Worm (Caenorhabditis elegans) whole organism, L4 larva: ENCODE measurements around the gene F47E1.1.

Experiments
- F10B5.3 ChIP-seq: sonication (generic microtip); optimal IDR thresholded peaks from 2 replicates; lab custom pipeline; 2016; ENCODE audit warnings: mild to moderate bottlenecking, missing genetic modification characterization, missing compliant biosample characterization
- F44E2.7 ChIP-seq: fragments of 200-800 bp; sonication (Bioruptor generic); IDR thresholded peaks from 2 replicates; pipeline ENCODE4 v2.1.2; 2022; ENCODE audit warnings: missing genetic modification characterization, missing compliant biosample characterization
- T26A8.4 ChIP-seq: fragments of 200-800 bp; sonication (Bioruptor generic); IDR thresholded peaks from 2 replicates; pipeline ENCODE4 v1.3.6; 2022; ENCODE audit warnings: missing genetic modification characterization, missing compliant biosample characterization
- Y5F2A.4 ChIP-seq: fragments of 200-800 bp; sonication (Bioruptor generic); optimal IDR thresholded peaks from 2 replicates; lab custom pipeline; 2018; ENCODE audit warnings: mild to moderate bottlenecking, missing genetic modification characterization, missing compliant biosample characterization
- Y75B8A.6 ChIP-seq: fragments of 200-800 bp; sonication (Bioruptor generic); IDR thresholded peaks from 2 replicates; pipeline ENCODE4 v1.3.6; 2022; ENCODE audit warnings: missing genetic modification reagents, missing genetic modification characterization, missing compliant biosample characterization
- aha-1 ChIP-seq: fragments of 150-350 bp; peaks from one replicate; lab custom pipeline; 2014; ENCODE audit warnings: missing biosample characterization, missing genetic modification characterization
- aly-2 ChIP-seq: sonication (generic microtip); optimal IDR thresholded peaks from 2 replicates; lab custom pipeline; 2018; ENCODE audit warnings: missing biosample characterization, missing genetic modification characterization
- ceh-20 ChIP-seq: fragments of 200-800 bp; sonication (Bioruptor generic); IDR thresholded peaks from 2 replicates; pipeline ENCODE4 v1.3.6; 2022; ENCODE audit warnings: missing genetic modification reagents, missing genetic modification characterization, missing compliant biosample characterization
- ceh-28 ChIP-seq: fragments of 150-350 bp; optimal IDR thresholded peaks from 2 replicates; lab custom pipeline; 2014; ENCODE audit warnings: missing biosample characterization, missing genetic modification reagents, missing genetic modification characterization
- ceh-62 ChIP-seq: sonication (generic microtip); optimal IDR thresholded peaks from 2 replicates; lab custom pipeline; 2017; ENCODE audit warnings: missing biosample characterization, missing genetic modification characterization
- cey-2 ChIP-seq: sonication (generic microtip); optimal IDR thresholded peaks from 3 replicates; lab custom pipeline; 2017; ENCODE audit warnings: missing genetic modification characterization, mild to moderate bottlenecking, missing compliant biosample characterization, antibody characterized with exemption, borderline replicate concordance; ENCODE audit not compliant: insufficient read depth
- daf-16 ChIP-seq, 3 experiments: sonication (generic microtip); optimal IDR thresholded peaks; 2 replicates each; lab custom pipeline; 2016 to 2017; ENCODE audit warnings: missing genetic modification characterization in 3 of 3, missing genetic modification reagents in 3 of 3, mild to moderate bottlenecking in 2 of 3, missing compliant biosample characterization in 2 of 3, missing biosample characterization in 1 of 3, moderate library complexity in 1 of 3
- daf-19 ChIP-seq: fragments of 200-800 bp; sonication (Bioruptor generic); conservative IDR thresholded peaks from 2 replicates; pipeline ENCODE4 v1.3.6; 2022; ENCODE audit warnings: missing genetic modification characterization, missing compliant biosample characterization
- daf-8 ChIP-seq: fragments of 200-800 bp; sonication (Bioruptor generic); IDR thresholded peaks from 2 replicates; pipeline ENCODE4 v1.3.6; 2022; ENCODE audit warnings: missing genetic modification characterization, missing compliant biosample characterization
- duxl-1 ChIP-seq: sonication (generic microtip); optimal IDR thresholded peaks from 2 replicates; lab custom pipeline; 2016; ENCODE audit warnings: mild to moderate bottlenecking, missing genetic modification characterization, moderate library complexity, missing compliant biosample characterization; ENCODE audit not compliant: poor library complexity
- dve-1 ChIP-seq: sonication (generic microtip); optimal IDR thresholded peaks from 2 replicates; lab custom pipeline; 2017; ENCODE audit warnings: antibody characterized with exemption, mild to moderate bottlenecking, missing genetic modification characterization, missing compliant biosample characterization; ENCODE audit not compliant: insufficient read depth
- egl-27 ChIP-seq: sonication (generic microtip); optimal IDR thresholded peaks from 3 replicates; lab custom pipeline; 2017; ENCODE audit warnings: missing biosample characterization, missing genetic modification reagents, missing genetic modification characterization
- hlh-11 ChIP-seq: fragments of 200-800 bp; sonication (Bioruptor generic); optimal IDR thresholded peaks from 2 replicates; lab custom pipeline; 2018; ENCODE audit warnings: mild to moderate bottlenecking, missing genetic modification characterization, missing compliant biosample characterization
- hlh-30 ChIP-seq: sonication (generic microtip); optimal IDR thresholded peaks from 2 replicates; lab custom pipeline; 2017; ENCODE audit warnings: antibody characterized with exemption, mild to moderate bottlenecking, missing genetic modification characterization, missing compliant biosample characterization; ENCODE audit not compliant: insufficient read depth
- hmg-1.1 ChIP-seq: fragments of 200-800 bp; sonication (Bioruptor generic); IDR thresholded peaks from 2 replicates; pipeline ENCODE4 v1.3.6; 2022; ENCODE audit warnings: missing genetic modification reagents, missing genetic modification characterization, missing compliant biosample characterization
- lin-15B ChIP-seq: fragments of 150-350 bp; sonication (generic microtip); optimal IDR thresholded peaks from 3 replicates; lab custom pipeline; 2014; ENCODE audit warnings: missing biosample characterization, missing genetic modification characterization
- lin-38 ChIP-seq: fragments of 200-800 bp; sonication (Bioruptor generic); IDR thresholded peaks from 2 replicates; pipeline ENCODE4 v1.3.6; 2022; ENCODE audit warnings: missing genetic modification reagents, missing genetic modification characterization, missing compliant biosample characterization
- lin-39 ChIP-seq: fragments of 150-350 bp; optimal IDR thresholded peaks from 2 replicates; lab custom pipeline; 2014; ENCODE audit warnings: missing biosample characterization, missing genetic modification reagents, missing genetic modification characterization
- lir-3 ChIP-seq: sonication (generic microtip); optimal IDR thresholded peaks from 2 replicates; lab custom pipeline; 2016; ENCODE audit warnings: mild to moderate bottlenecking, missing genetic modification characterization, missing compliant biosample characterization
- madf-5 ChIP-seq, 2 experiments: fragments of 200-800 bp; sonication (Bioruptor generic); IDR thresholded peaks; 2 replicates each; pipeline ENCODE4 v1.3.6; 2022; ENCODE audit warnings: missing compliant biosample characterization in 2 of 2, missing genetic modification characterization in 2 of 2
- mdl-1 ChIP-seq, 2 experiments: fragments of 150-350 bp in 1 of 2; sonication (generic microtip) in 1 of 2; optimal IDR thresholded peaks; 2 replicates each; lab custom pipeline; 2014 to 2017; ENCODE audit warnings: missing biosample characterization in 2 of 2, missing genetic modification characterization in 2 of 2
- mdt-29 ChIP-seq: fragments of 200-800 bp; sonication (Bioruptor generic); IDR thresholded peaks from 2 replicates; pipeline ENCODE4 v1.3.6; 2022; ENCODE audit warnings: missing genetic modification reagents, missing genetic modification characterization, missing compliant biosample characterization
- mes-2 ChIP-seq: sonication (generic microtip); optimal IDR thresholded peaks from 2 replicates; lab custom pipeline; 2016; ENCODE audit warnings: missing genotype, mild to moderate bottlenecking, missing genetic modification characterization, missing compliant biosample characterization; ENCODE audit not compliant: poor library complexity, severe bottlenecking
- mxl-3 ChIP-seq: fragments of 200-800 bp; sonication (Bioruptor generic); optimal IDR thresholded peaks from 2 replicates; lab custom pipeline; 2018; ENCODE audit warnings: mild to moderate bottlenecking, missing genetic modification characterization, missing compliant biosample characterization
- nhr-11 ChIP-seq: fragments of 150-350 bp; optimal IDR thresholded peaks from 2 replicates; lab custom pipeline; 2014; ENCODE audit warnings: missing biosample characterization, missing genetic modification characterization
- nhr-237 ChIP-seq: sonication (generic microtip); optimal IDR thresholded peaks from 2 replicates; lab custom pipeline; 2017; ENCODE audit warnings: missing biosample characterization, missing genetic modification characterization
- php-3 ChIP-seq: fragments of 200-800 bp; sonication (Bioruptor generic); IDR thresholded peaks from 2 replicates; pipeline ENCODE4 v1.3.6; 2022; ENCODE audit warnings: missing genetic modification reagents, missing genetic modification characterization, missing compliant biosample characterization
- rbr-2 ChIP-seq: sonication (generic microtip); optimal IDR thresholded peaks from 2 replicates; lab custom pipeline; 2016; ENCODE audit warnings: missing genotype, missing genetic modification characterization, missing compliant biosample characterization
- saeg-2 ChIP-seq: fragments of 200-800 bp; sonication (Bioruptor generic); IDR thresholded peaks from 2 replicates; pipeline ENCODE4 v1.3.6; 2022; ENCODE audit warnings: missing genetic modification reagents, missing genetic modification characterization, missing compliant biosample characterization
- skn-1 ChIP-seq: fragments of 150-350 bp; optimal IDR thresholded peaks from 2 replicates; lab custom pipeline; 2014; ENCODE audit warnings: missing biosample characterization, missing genetic modification characterization
- snpc-4 ChIP-seq: fragments of 150-350 bp; optimal IDR thresholded peaks from 2 replicates; lab custom pipeline; 2014; ENCODE audit warnings: missing biosample characterization, missing genetic modification characterization
- spr-1 ChIP-seq: sonication (generic microtip); optimal IDR thresholded peaks from 2 replicates; lab custom pipeline; 2016; ENCODE audit warnings: mild to moderate bottlenecking, missing genetic modification characterization, missing compliant biosample characterization
- tra-1 ChIP-seq: fragments of 200-800 bp; sonication (Bioruptor generic); IDR thresholded peaks from 2 replicates; pipeline ENCODE4 v1.3.6; 2022; ENCODE audit warnings: missing genetic modification reagents, missing genetic modification characterization, missing compliant biosample characterization
- unc-39 ChIP-seq: sonication (generic microtip); optimal IDR thresholded peaks from 2 replicates; lab custom pipeline; 2017; ENCODE audit warnings: missing biosample characterization, missing genetic modification characterization
- unc-62 ChIP-seq, 3 experiments: fragments of 150-350 bp in 1 of 3; sonication (generic microtip); optimal IDR thresholded peaks in 2 of 3; peaks in 1 of 3; 1 replicate in 1 of 3; 2 replicates in 2 of 3; lab custom pipeline; 2014 to 2017; ENCODE audit warnings: missing biosample characterization in 3 of 3, missing genetic modification characterization in 3 of 3, missing genetic modification reagents in 3 of 3, missing genotype in 1 of 3
- zfp-2 ChIP-seq: sonication (generic microtip); optimal IDR thresholded peaks from 2 replicates; lab custom pipeline; 2016; ENCODE audit warnings: mild to moderate bottlenecking, missing genetic modification characterization, missing compliant biosample characterization
- zip-11 ChIP-seq: fragments of 200-800 bp; sonication (Bioruptor generic); IDR thresholded peaks from 2 replicates; pipeline ENCODE4 v1.3.6; 2022; ENCODE audit warnings: missing genetic modification characterization, missing compliant biosample characterization
- ztf-11 ChIP-seq: fragments of 150-350 bp; optimal IDR thresholded peaks from 2 replicates; lab custom pipeline; 2014; ENCODE audit warnings: missing biosample characterization, missing genetic modification characterization
- ztf-7 ChIP-seq: fragments of 150-350 bp; optimal IDR thresholded peaks from 2 replicates; lab custom pipeline; 2014; ENCODE audit warnings: missing biosample characterization, missing genetic modification characterization

The F47E1.1 gene

ce11 chrX:9068075-9068474 is 8.9 kb upstream of the F47E1.1 start (continued):
- TF ChIP-seq saeg-2 (no peak), tra-1 (GFP tag; lab: Robert Waterston, UW) (no peak), nhr-11 (tag; lab: Kevin White, UChicago) (no peak), ceh-28 (no peak), aly-2 (tag; lab: Kevin White, UChicago) (no peak), ztf-7 (tag; lab: Kevin White, UChicago) (no peak), lin-15B (tag; lab: Kevin White, UChicago) (no peak), F10B5.3 (no peak), duxl-1 (tag; lab: Kevin White, UChicago) (no peak), lin-39 (tag; lab: Kevin White, UChicago) (no peak), aha-1 (tag; lab: Kevin White, UChicago) (no peak), unc-39 (tag; lab: Kevin White, UChicago) (no peak), skn-1 (tag; lab: Kevin White, UChicago) (no peak), mxl-3 (GFP tag; lab: Kevin White, UChicago) (peak; percentile 37), dve-1 (tag; lab: Kevin White, UChicago) (peak; percentile 54), hlh-30 (tag; lab: Kevin White, UChicago) (peak; percentile 42), lin-38 (GFP tag; lab: Robert Waterston, UW) (no peak), zfp-2 (tag; lab: Kevin White, UChicago) (no peak), Y75B8A.6 (GFP tag; lab: Robert Waterston, UW) (no peak), egl-27 (no peak), nhr-237 (tag; lab: Kevin White, UChicago) (no peak), Y5F2A.4 (GFP tag; lab: Kevin White, UChicago) (no peak), snpc-4 (no peak), daf-19 (GFP tag; lab: Robert Waterston, UW) (no peak), daf-8 (GFP tag; lab: Robert Waterston, UW) (no peak), mdl-1 (tag; optimal IDR thresholded peaks at IDR 0.05; lab: Kevin White, UChicago) (peak in 1 of 2 experiments; percentile 63), spr-1 (tag; lab: Kevin White, UChicago) (no peak), mes-2 (tag; lab: Kevin White, UChicago) (peak; percentile 70), cey-2 (tag; lab: Kevin White, UChicago) (no peak), ceh-62 (no peak), ceh-20 (GFP tag; lab: Robert Waterston, UW) (no peak), unc-62 (GFP tag; optimal IDR thresholded peaks at IDR 0.05 in 1 of 2; lab: Kevin White, UChicago) (peak in 1 of 2 experiments; percentile 89), unc-62 (tag; optimal IDR thresholded peaks at IDR 0.05; lab: Kevin White, UChicago) (no peak), rbr-2 (tag; lab: Kevin White, UChicago) (peak; percentile 22), madf-5 (GFP tag; IDR thresholded peaks at IDR 0.05; lab: Robert Waterston, UW) (no peak), F44E2.7 (GFP tag; lab: Robert Waterston, UW) (no peak), mdt-29 (GFP tag; lab: Robert Waterston, UW) (no peak), lir-3 (no peak), hmg-1.1 (GFP tag; lab: Robert Waterston, UW) (peak; percentile 67)

DNA sequence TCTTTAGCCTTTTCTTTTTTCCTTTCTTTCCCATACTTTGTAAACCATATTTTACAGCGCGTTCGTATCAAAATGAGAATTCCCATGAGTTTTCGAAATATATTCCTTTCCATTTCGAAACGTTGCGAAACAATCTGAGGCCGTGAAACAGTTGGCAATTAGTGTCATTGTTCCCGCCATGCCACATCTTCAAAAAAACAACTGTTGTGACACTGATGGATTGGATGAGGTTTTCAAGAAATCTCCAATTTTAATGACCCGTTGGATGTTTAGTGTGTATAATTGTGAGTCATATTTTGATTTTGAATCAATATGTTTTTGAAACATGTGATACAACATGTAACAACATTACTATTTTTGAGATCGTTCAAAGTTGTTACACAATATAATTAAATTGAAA is 7.9 kb upstream of the F47E1.1 start:
- peak in 1 of 2 experiments; percentile 91 for TF ChIP-seq unc-62 (GFP tag; optimal IDR thresholded peaks at IDR 0.05 in 1 of 2; lab: Kevin White, UChicago)
- no peak for TF ChIP-seq unc-62 (tag; optimal IDR thresholded peaks at IDR 0.05; lab: Kevin White, UChicago)
- peak; percentile 0 for TF ChIP-seq hlh-11 (tag; lab: Kevin White, UChicago)
- TF ChIP-seq ztf-11 (tag; lab: Kevin White, UChicago) = no peak
- TF ChIP-seq daf-16 (GFP tag; optimal IDR thresholded peaks at IDR 0.05; lab: Kevin White, UChicago) = peak in 1 of 2 experiments; percentile 0
- TF ChIP-seq daf-16 (tag; optimal IDR thresholded peaks at IDR 0.05; lab: Kevin White, UChicago) = no peak
- TF ChIP-seq T26A8.4 = no peak
- no peak for TF ChIP-seq nhr-237 (tag; lab: Kevin White, UChicago)
- no peak for TF ChIP-seq php-3 (GFP tag; lab: Robert Waterston, UW)
- no peak for TF ChIP-seq daf-8 (GFP tag; lab: Robert Waterston, UW)
- no peak for TF ChIP-seq zip-11 (GFP tag; lab: Robert Waterston, UW)
